Fruit fly (Drosophila melanogaster): ENCODE measurements around the gene CG1486.

The CG1486 gene

dm6 chrX:21339476-21339931, 15.7 kb downstream of the CG1486 start, which contains the start of the genes tty and fliI (continued):
- TF ChIP-seq kay (GFP tag; optimal IDR thresholded peaks at IDR 0.05), result peak; percentile 50
- peak; percentile 92 for TF ChIP-seq CG11456 (GFP tag; IDR thresholded peaks at IDR 0.05)
- peak; percentile 89 for TF ChIP-seq Mrtf (GFP tag; IDR thresholded peaks at IDR 0.05)
- peak; percentile 90 for TF ChIP-seq CG17359 (tag; optimal IDR thresholded peaks at IDR 0.05)
- peak; percentile 36 for TF ChIP-seq CG6654 (GFP tag; optimal IDR thresholded peaks at IDR 0.05)
- TF ChIP-seq HLH3B (GFP tag; IDR thresholded peaks at IDR 0.05), result peak; percentile 86
- 0 out of 2 replicates have a peak, but pooled peaks have one; percentile 53 for TF ChIP-seq toy (GFP tag; IDR thresholded peaks at IDR 0.05)
- peak; percentile 72 for TF ChIP-seq CG4854 (GFP tag; optimal IDR thresholded peaks at IDR 0.05)
- TF ChIP-seq unpg (GFP tag; optimal IDR thresholded peaks at IDR 0.05), result peak; percentile 79
- TF ChIP-seq CG1529 (GFP tag; optimal IDR thresholded peaks at IDR 0.05), result peak; percentile 58
- TF ChIP-seq ase (GFP tag; IDR thresholded peaks at IDR 0.05), result peak; percentile 90
- peak; percentile 80 for TF ChIP-seq CG12391 (tag; optimal IDR thresholded peaks at IDR 0.05)
- peak; percentile 42 for TF ChIP-seq NK7.1 (GFP tag; optimal IDR thresholded peaks at IDR 0.05)
- peak; percentile 32; the same call in 1 of the 2 replicates for TF ChIP-seq inv (GFP tag; IDR thresholded peaks at IDR 0.05; ENCODE audit: partially characterized antibody)
- TF ChIP-seq CG17612 (GFP tag; IDR thresholded peaks at IDR 0.05), result peak; percentile 64; the same call in 1 of the 2 replicates
- no peak for TF ChIP-seq sqz (GFP tag; optimal IDR thresholded peaks at IDR 0.05)
- TF ChIP-seq scrt (GFP tag; optimal IDR thresholded peaks at IDR 0.05), result peak; percentile 40
- TF ChIP-seq sisA (GFP tag; IDR thresholded peaks at IDR 0.05), result peak; percentile 92
- TF ChIP-seq gcm2 (GFP tag; optimal IDR thresholded peaks at IDR 0.05), result peak; percentile 20
- 0 out of 4 replicates have a peak, but pooled peaks have one; percentile 24 for TF ChIP-seq Dll (GFP tag; IDR thresholded peaks at IDR 0.05; ENCODE audit: partially characterized antibody)
- peak; percentile 64 for TF ChIP-seq Dp (GFP tag; optimal IDR thresholded peaks at IDR 0.05)
- TF ChIP-seq Ets65A (GFP tag), result peak; percentile 99
- TF ChIP-seq PHDP (tag; optimal IDR thresholded peaks at IDR 0.05), result peak; percentile 71
- TF ChIP-seq HLH54F (GFP tag; optimal IDR thresholded peaks at IDR 0.05), result peak; percentile 86
- TF ChIP-seq mirr (GFP tag; optimal IDR thresholded peaks at IDR 0.05), result peak; percentile 25
- peak; percentile 79 for TF ChIP-seq CG15514 (GFP tag; optimal IDR thresholded peaks at IDR 0.05)
- TF ChIP-seq CG16815 (GFP tag; optimal IDR thresholded peaks at IDR 0.05), result peak; percentile 82
- TF ChIP-seq D19B (GFP tag; optimal IDR thresholded peaks at IDR 0.05), result peak; percentile 66
- TF ChIP-seq nerfin-1 (tag; optimal IDR thresholded peaks at IDR 0.05), result peak; percentile 24
- TF ChIP-seq Optix (GFP tag; IDR thresholded peaks at IDR 0.05), result peak; percentile 92
- TF ChIP-seq CG32532 (GFP tag; IDR thresholded peaks at IDR 0.05), result peak; percentile 92
- peak; percentile 72 for TF ChIP-seq CG12104 (GFP tag; optimal IDR thresholded peaks at IDR 0.05)
- peak; percentile 75 for TF ChIP-seq CG7357 (GFP tag; IDR thresholded peaks at IDR 0.05)
- peak; percentile 50 for TF ChIP-seq CG12236 (GFP tag; optimal IDR thresholded peaks at IDR 0.05)
- peak; percentile 70; the same call in 1 of the 2 replicates for TF ChIP-seq cas (GFP tag; IDR thresholded peaks at IDR 0.05)
- TF ChIP-seq nmo (GFP tag; optimal IDR thresholded peaks at IDR 0.05), result peak; percentile 87
- TF ChIP-seq nau (GFP tag; optimal IDR thresholded peaks at IDR 0.05), result no peak
- peak; percentile 67 for TF ChIP-seq fd3F (GFP tag; optimal IDR thresholded peaks at IDR 0.05)
- TF ChIP-seq Kr (GFP tag; optimal IDR thresholded peaks at IDR 0.05), result no peak
- TF ChIP-seq Ada2b (GFP tag; IDR thresholded peaks at IDR 0.05), result peak; percentile 85
- TF ChIP-seq tx (GFP tag; optimal IDR thresholded peaks at IDR 0.05), result peak; percentile 87
- peak; percentile 41 for TF ChIP-seq CG17912 (GFP tag; optimal IDR thresholded peaks at IDR 0.05)
- TF ChIP-seq CG34224 (GFP tag; IDR thresholded peaks at IDR 0.05; ENCODE audit: partially characterized antibody), result no peak
- peak; percentile 71 for TF ChIP-seq emc (GFP tag; optimal IDR thresholded peaks at IDR 0.05)
- TF ChIP-seq amos (GFP tag; IDR thresholded peaks at IDR 0.05; ENCODE audit: partially characterized antibody), result peak; percentile 41
- TF ChIP-seq Sox102F (GFP tag; optimal IDR thresholded peaks at IDR 0.05), result peak; percentile 80
- TF ChIP-seq CG2199 (GFP tag; IDR thresholded peaks at IDR 0.05), result peak; percentile 78
- TF ChIP-seq ttk (GFP tag; IDR thresholded peaks at IDR 0.05), result peak; percentile 88
- TF ChIP-seq nerfin-2 (GFP tag; IDR thresholded peaks at IDR 0.05; ENCODE audit: partially characterized antibody), result no peak
- 0 out of 3 replicates have a peak, but pooled peaks have one; percentile 28 for TF ChIP-seq z (GFP tag; IDR thresholded peaks at IDR 0.05)
